Worm (Caenorhabditis elegans): ENCODE measurements around the gene tbx-31.

tbx-31 gene

ce11 chrX:1682558-1682957, 8.6 kb upstream of the tbx-31 start, which contains the start of gene meg-4:
meg-4 (plus strand) TSS chrX:1682954.
- TF ChIP-seq nhr-12 (tag; optimal IDR thresholded peaks at IDR 0.05) (no peak), unc-62 (GFP tag; optimal IDR thresholded peaks at IDR 0.05) (no peak), pha-4 (tag; optimal IDR thresholded peaks at IDR 0.05) (no peak), mep-1 (tag; optimal IDR thresholded peaks at IDR 0.05) (no peak), flh-1 (GFP tag; optimal IDR thresholded peaks at IDR 0.05) (no peak), sem-2 (GFP tag; optimal IDR thresholded peaks at IDR 0.05) (no peak), tbx-8 (GFP tag; optimal IDR thresholded peaks at IDR 0.05) (no peak), ceh-39 (tag; optimal IDR thresholded peaks at IDR 0.05) (no peak), hlh-1 (tag; optimal IDR thresholded peaks at IDR 0.05) (no peak), ces-1 (GFP tag; optimal IDR thresholded peaks at IDR 0.05) (no peak), nhr-76 (tag; optimal IDR thresholded peaks at IDR 0.05) (no peak)

ce11 chrX:1678021-1678420, 4.1 kb upstream of the tbx-31 start, which contains the start of gene fbxa-170:
fbxa-170 (minus strand) TSS chrX:1678121.
- TF ChIP-seq ceh-43 (GFP tag; optimal IDR thresholded peaks at IDR 0.05) (no peak), tbx-8 (GFP tag; optimal IDR thresholded peaks at IDR 0.05) (no peak), ham-2 (GFP tag; optimal IDR thresholded peaks at IDR 0.05) (no peak), drap-1 (GFP tag; optimal IDR thresholded peaks at IDR 0.05) (no peak), lsy-2 (tag; optimal IDR thresholded peaks at IDR 0.05) (no peak), unc-62 (GFP tag; optimal IDR thresholded peaks at IDR 0.05) (no peak), elt-3 (tag; optimal IDR thresholded peaks at IDR 0.05) (no peak), mep-1 (tag; optimal IDR thresholded peaks at IDR 0.05) (no peak)

- no peak for TF ChIP-seq elt-3 (tag; optimal IDR thresholded peaks at IDR 0.05)
- TF ChIP-seq nhr-2 (tag; optimal IDR thresholded peaks at IDR 0.05): no peak
- TF ChIP-seq sptf-1 (tag; optimal IDR thresholded peaks at IDR 0.05): no peak
- TF ChIP-seq M03D4.4 (tag; optimal IDR thresholded peaks at IDR 0.05): no peak
- no peak for TF ChIP-seq nhr-76 (tag; optimal IDR thresholded peaks at IDR 0.05)
- no peak for TF ChIP-seq nhr-28 (tag; optimal IDR thresholded peaks at IDR 0.05)
- no peak for TF ChIP-seq nhr-237 (tag; optimal IDR thresholded peaks at IDR 0.05)
- TF ChIP-seq ces-1 (GFP tag; optimal IDR thresholded peaks at IDR 0.05): no peak
- no peak for TF ChIP-seq nhr-12 (tag; optimal IDR thresholded peaks at IDR 0.05)
- TF ChIP-seq lsy-2 (tag; optimal IDR thresholded peaks at IDR 0.05): no peak
Measured at ce11 chrX:1675879-1676278, 1.9 kb upstream of the tbx-31 start.

- no peak for TF ChIP-seq zip-8 (tag; optimal IDR thresholded peaks at IDR 0.05)
- no peak for TF ChIP-seq nhr-2 (tag; optimal IDR thresholded peaks at IDR 0.05)
- TF ChIP-seq mls-2 (tag; optimal IDR thresholded peaks at IDR 0.05): no peak
- no peak for TF ChIP-seq nhr-12 (tag; optimal IDR thresholded peaks at IDR 0.05)
- TF ChIP-seq ceh-43 (GFP tag; optimal IDR thresholded peaks at IDR 0.05): no peak
- TF ChIP-seq unc-120 (tag; optimal IDR thresholded peaks at IDR 0.05; ENCODE audit: poor library complexity, severe bottlenecking): no peak
- no peak for TF ChIP-seq ztf-11 (tag; optimal IDR thresholded peaks at IDR 0.05)
- no peak for TF ChIP-seq ham-2 (GFP tag; optimal IDR thresholded peaks at IDR 0.05)
- TF ChIP-seq unc-62 (GFP tag; optimal IDR thresholded peaks at IDR 0.05): no peak
- no peak for TF ChIP-seq elt-3 (tag; optimal IDR thresholded peaks at IDR 0.05)
- no peak for TF ChIP-seq blmp-1 (tag; optimal IDR thresholded peaks at IDR 0.05)
- no peak for TF ChIP-seq bed-3 (GFP tag; optimal IDR thresholded peaks at IDR 0.05)
- no peak for TF ChIP-seq nhr-237 (tag; optimal IDR thresholded peaks at IDR 0.05)
- TF ChIP-seq M03D4.4 (tag; optimal IDR thresholded peaks at IDR 0.05): no peak
- no peak for TF ChIP-seq snpc-4 (tag; optimal IDR thresholded peaks at IDR 0.05)
- no peak for TF ChIP-seq ceh-83 (GFP tag; optimal IDR thresholded peaks at IDR 0.05)
- TF ChIP-seq cnd-1 (tag; optimal IDR thresholded peaks at IDR 0.05): no peak
- TF ChIP-seq unc-39 (tag; optimal IDR thresholded peaks at IDR 0.05): no peak
- TF ChIP-seq ces-1 (GFP tag; optimal IDR thresholded peaks at IDR 0.05): no peak
Measured at ce11 chrX:1668748-1669147, 5.2 kb downstream of the tbx-31 start, which contains the start of gene R09H3.3. R09H3.3 (minus strand) TSS chrX:1668848.

ce11 chrX:1667056-1667455, 6.9 kb downstream of the tbx-31 start:
- TF ChIP-seq pha-4 (tag; optimal IDR thresholded peaks at IDR 0.05) (no peak), hlh-1 (tag; optimal IDR thresholded peaks at IDR 0.05) (no peak)

- TF ChIP-seq mab-5 (tag; optimal IDR thresholded peaks at IDR 0.05) (no peak), bed-3 (GFP tag; optimal IDR thresholded peaks at IDR 0.05) (no peak), lsy-2 (tag; optimal IDR thresholded peaks at IDR 0.05) (no peak), sptf-1 (tag; optimal IDR thresholded peaks at IDR 0.05) (no peak), mep-1 (tag; optimal IDR thresholded peaks at IDR 0.05) (no peak), ces-1 (GFP tag; optimal IDR thresholded peaks at IDR 0.05) (no peak), lin-32 (GFP tag; optimal IDR thresholded peaks at IDR 0.05) (no peak), mls-2 (tag; optimal IDR thresholded peaks at IDR 0.05) (no peak), M03D4.4 (tag; optimal IDR thresholded peaks at IDR 0.05) (no peak), nhr-28 (tag; optimal IDR thresholded peaks at IDR 0.05) (no peak), ceh-83 (GFP tag; optimal IDR thresholded peaks at IDR 0.05) (no peak), hlh-1 (tag; optimal IDR thresholded peaks at IDR 0.05) (no peak), flh-1 (GFP tag; optimal IDR thresholded peaks at IDR 0.05) (no peak)
Measured at ce11 chrX:1664925-1665324, 9.0 kb downstream of the tbx-31 start, which contains the start of gene R09H3.2. R09H3.2 (minus strand) TSS chrX:1665025.
